Worm (Caenorhabditis elegans): Measurements from ENCODE around the gene T16A9.3.

Gene T16A9.3

ce11 chrV:14212813-14213212 lies 7.5 kb downstream of the T16A9.3 start (continued):
- TF ChIP-seq nhr-77 (tag; optimal IDR thresholded peaks at IDR 0.05) (no peak), ama-1 (optimal IDR thresholded peaks at IDR 0.05) (no peak), nhr-19 (GFP tag; conservative IDR thresholded peaks at IDR 0.05) (0 out of 2 replicates have a peak, but pooled peaks have one; percentile 20), xbp-1 (tag; optimal IDR thresholded peaks at IDR 0.05) (no peak), nhr-84 (tag; optimal IDR thresholded peaks at IDR 0.05) (no peak), nhr-76 (tag; optimal IDR thresholded peaks at IDR 0.05) (no peak), ceh-82 (tag; optimal IDR thresholded peaks at IDR 0.05) (no peak), unc-30 (tag; optimal IDR thresholded peaks at IDR 0.05) (no peak), fkh-8 (tag; optimal IDR thresholded peaks at IDR 0.05) (no peak), unc-130 (tag; optimal IDR thresholded peaks at IDR 0.05) (no peak), lsy-2 (tag; optimal IDR thresholded peaks at IDR 0.05) (peak in 1 of 2 experiments; percentile 13), pag-3 (tag; optimal IDR thresholded peaks at IDR 0.05; ENCODE audit: borderline replicate concordance, insufficient read depth) (no peak), isw-1 (GFP tag; IDR thresholded peaks at IDR 0.05) (no peak), unc-62 (GFP tag; optimal IDR thresholded peaks at IDR 0.05) (no peak), snu-23 (GFP tag; optimal IDR thresholded peaks at IDR 0.05) (peak; percentile 29), aly-2 (tag; optimal IDR thresholded peaks at IDR 0.05) (no peak), ceh-8 (GFP tag; optimal IDR thresholded peaks at IDR 0.05) (no peak), sup-37 (GFP tag; optimal IDR thresholded peaks at IDR 0.05) (no peak), hlh-17 (GFP tag; optimal IDR thresholded peaks at IDR 0.05; ENCODE audit: borderline replicate concordance) (no peak), nhr-237 (tag; optimal IDR thresholded peaks at IDR 0.05) (no peak), zag-1 (tag; optimal IDR thresholded peaks at IDR 0.05) (no peak), snpc-4 (tag; optimal IDR thresholded peaks at IDR 0.05) (no peak), elt-2 (tag; optimal IDR thresholded peaks at IDR 0.05) (peak; percentile 78), fkh-4 (tag; optimal IDR thresholded peaks at IDR 0.05; ENCODE audit: borderline replicate concordance) (no peak), nhr-12 (tag; optimal IDR thresholded peaks at IDR 0.05) (no peak), lin-35 (GFP tag; optimal IDR thresholded peaks at IDR 0.05) (peak in 1 of 2 experiments; percentile 52), ceh-63 (GFP tag; optimal IDR thresholded peaks at IDR 0.05) (no peak), pqm-1 (tag; optimal IDR thresholded peaks at IDR 0.05) (no peak), sox-4 (tag; optimal IDR thresholded peaks at IDR 0.05) (no peak), swsn-7 (tag; optimal IDR thresholded peaks at IDR 0.05) (no peak), ceh-88 (GFP tag; IDR thresholded peaks at IDR 0.05) (no peak), mep-1 (tag; optimal IDR thresholded peaks at IDR 0.05) (no peak), nhr-71 (tag; optimal IDR thresholded peaks at IDR 0.05) (no peak), C34B4.2 (tag; optimal IDR thresholded peaks at IDR 0.05) (no peak), dpl-1 (GFP tag; optimal IDR thresholded peaks at IDR 0.05) (no peak), irx-1 (tag; optimal IDR thresholded peaks at IDR 0.05) (no peak), C16A3.4 (tag; optimal IDR thresholded peaks at IDR 0.05) (no peak), ces-1 (GFP tag; optimal IDR thresholded peaks at IDR 0.05) (no peak), unc-86 (tag; optimal IDR thresholded peaks at IDR 0.05) (no peak), efl-3 (GFP tag; optimal IDR thresholded peaks at IDR 0.05) (no peak), pax-3 (tag; optimal IDR thresholded peaks at IDR 0.05) (no peak), hlh-4 (tag; optimal IDR thresholded peaks at IDR 0.05) (no peak), nhr-47 (tag; optimal IDR thresholded peaks at IDR 0.05) (no peak), jun-1 (tag; optimal IDR thresholded peaks at IDR 0.05) (no peak), zip-4 (GFP tag; optimal IDR thresholded peaks at IDR 0.05) (no peak), lin-13 (GFP tag; optimal IDR thresholded peaks at IDR 0.05) (no peak), egl-27 (tag; optimal IDR thresholded peaks at IDR 0.05) (no peak), C04F5.9 (tag; optimal IDR thresholded peaks at IDR 0.05) (no peak)

Data from whole organism, L1 larva.